Fruit fly (Drosophila melanogaster): ENCODE data around the gene CG32445.

Gene CG32445

dm6 chr3L:21652768-21653167 lies 13.6 kb downstream of the CG32445 start (continued):
- TF ChIP-seq nerfin-1 (tag; optimal IDR thresholded peaks at IDR 0.05) (no peak), Tbp (GFP tag; optimal IDR thresholded peaks at IDR 0.05) (no peak), CG8765 (GFP tag; IDR thresholded peaks at IDR 0.05) (no peak), kah (GFP tag; optimal IDR thresholded peaks at IDR 0.05) (no peak), pnt (GFP tag; optimal IDR thresholded peaks at IDR 0.05) (peak; percentile 70), CG6654 (GFP tag; optimal IDR thresholded peaks at IDR 0.05) (peak; percentile 63), CG6854 (GFP tag; optimal IDR thresholded peaks at IDR 0.05) (no peak), en (GFP tag; optimal IDR thresholded peaks at IDR 0.05) (peak; percentile 44), pan (optimal IDR thresholded peaks at IDR 0.05) (no peak), pan (GFP tag; optimal IDR thresholded peaks at IDR 0.05 in 1 of 2, IDR thresholded peaks at IDR 0.05 in 1 of 2) (peak in 1 of 2 experiments; percentile 68), Myb (GFP tag; optimal IDR thresholded peaks at IDR 0.05) (peak; percentile 74), Dip3 (GFP tag; optimal IDR thresholded peaks at IDR 0.05) (no peak), CG31441 (GFP tag; IDR thresholded peaks at IDR 0.05) (peak; percentile 37; the same call in 1 of the 2 replicates), CG12155 (GFP tag; optimal IDR thresholded peaks at IDR 0.05) (peak; percentile 60), CG7786 (GFP tag; optimal IDR thresholded peaks at IDR 0.05) (peak; percentile 39), CG4820 (GFP tag; optimal IDR thresholded peaks at IDR 0.05) (peak; percentile 74), CHES-1-like (GFP tag; optimal IDR thresholded peaks at IDR 0.05) (peak; percentile 43), CG10979 (tag; optimal IDR thresholded peaks at IDR 0.05) (peak; percentile 100), hth (optimal IDR thresholded peaks at IDR 0.05) (no peak), Fer1 (GFP tag; optimal IDR thresholded peaks at IDR 0.05) (no peak), ap (GFP tag; IDR thresholded peaks at IDR 0.05) (peak; percentile 15; the same call in 1 of the 2 replicates), Atf-2 (GFP tag; optimal IDR thresholded peaks at IDR 0.05) (peak; percentile 73), Fer3 (tag; optimal IDR thresholded peaks at IDR 0.05) (peak; percentile 54), fd102C (GFP tag; optimal IDR thresholded peaks at IDR 0.05) (peak; percentile 9), CG8359 (GFP tag; optimal IDR thresholded peaks at IDR 0.05; ENCODE audit: borderline replicate concordance) (no peak), zen2 (GFP tag; IDR thresholded peaks at IDR 0.05; ENCODE audit: partially characterized antibody) (no peak), tin (GFP tag; optimal IDR thresholded peaks at IDR 0.05) (peak; percentile 83), Ets97D (GFP tag; optimal IDR thresholded peaks at IDR 0.05) (peak; percentile 58), Hsf (GFP tag; optimal IDR thresholded peaks at IDR 0.05) (peak; percentile 82), lab (GFP tag; optimal IDR thresholded peaks at IDR 0.05) (peak; percentile 34), CG34422 (GFP tag; IDR thresholded peaks at IDR 0.05) (peak; percentile 23; the same call in 2 of the 3 replicates), ac (GFP tag; optimal IDR thresholded peaks at IDR 0.05) (no peak), CG8388 (GFP tag; optimal IDR thresholded peaks at IDR 0.05) (peak; percentile 21), CG7963 (GFP tag; IDR thresholded peaks at IDR 0.05; ENCODE audit: partially characterized antibody) (no peak), CG34224 (GFP tag; IDR thresholded peaks at IDR 0.05; ENCODE audit: partially characterized antibody) (no peak), stwl (tag; optimal IDR thresholded peaks at IDR 0.05) (peak; percentile 68), HHEX (GFP tag; optimal IDR thresholded peaks at IDR 0.05) (no peak), zfh1 (GFP tag; IDR thresholded peaks at IDR 0.05) (peak; percentile 60; the same call in 2 of the 3 replicates), Jarid2 (GFP tag; optimal IDR thresholded peaks at IDR 0.05) (peak; percentile 35), CG4730 (GFP tag; IDR thresholded peaks at IDR 0.05) (0 out of 2 replicates have a peak, but pooled peaks have one; percentile 18), CG1602 (GFP tag; optimal IDR thresholded peaks at IDR 0.05) (peak; percentile 82), BEAF-32 (GFP tag; optimal IDR thresholded peaks at IDR 0.05) (no peak), dimm (GFP tag; IDR thresholded peaks at IDR 0.05) (no peak), pho (GFP tag; optimal IDR thresholded peaks at IDR 0.05) (peak; percentile 56), CG17328 (GFP tag; IDR thresholded peaks at IDR 0.05) (peak; percentile 69), CG7745 (tag; optimal IDR thresholded peaks at IDR 0.05) (no peak), Lhr (GFP tag; optimal IDR thresholded peaks at IDR 0.05) (peak; percentile 85), HLHmδ (GFP tag; optimal IDR thresholded peaks at IDR 0.05) (no peak), Mad (GFP tag; optimal IDR thresholded peaks at IDR 0.05) (peak; percentile 63), tgo (GFP tag; IDR thresholded peaks at IDR 0.05) (peak; percentile 68), Sry-β (GFP tag; optimal IDR thresholded peaks at IDR 0.05) (no peak)
